Fruit fly (Drosophila melanogaster): ENCODE measurements around the gene CG12310.

Gene CG12310

DNA sequence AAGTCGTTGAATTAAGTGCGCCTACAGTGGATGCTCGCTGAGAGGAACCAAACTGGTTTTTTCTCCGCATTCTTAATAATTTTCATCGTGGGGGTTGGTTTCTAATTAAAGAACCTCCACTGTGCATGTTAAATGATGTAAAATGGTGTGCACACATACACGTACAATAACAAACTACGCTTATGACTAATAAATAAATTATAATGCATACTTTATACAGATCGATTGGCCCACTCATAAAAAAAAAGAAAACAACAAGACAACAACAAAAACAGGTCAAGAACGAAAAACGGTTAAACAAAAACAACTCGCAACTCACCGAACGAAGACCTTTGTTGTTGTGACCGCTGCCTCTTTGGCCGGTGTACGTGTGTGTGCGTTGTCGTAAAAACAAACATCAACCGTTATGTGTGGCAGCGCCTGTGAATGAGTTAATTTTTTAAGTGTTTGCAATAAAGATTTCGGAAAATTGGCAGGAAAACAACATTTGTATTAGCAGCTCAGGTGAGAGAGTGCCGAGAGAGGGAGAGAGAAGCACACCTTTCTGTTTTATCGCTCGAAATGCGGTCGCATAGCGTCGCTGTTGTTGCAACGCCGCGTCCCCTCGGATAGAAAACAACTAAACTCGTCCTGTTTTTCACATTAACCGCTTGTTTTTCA lies 43.5 kb upstream of the CG12310 start:
- peak; percentile 70 for TF ChIP-seq EcR (GFP tag; optimal IDR thresholded peaks at IDR 0.05)
- no peak for TF ChIP-seq CG8301 (tag; optimal IDR thresholded peaks at IDR 0.05)
- no peak for TF ChIP-seq CG10348 (GFP tag; IDR thresholded peaks at IDR 0.05)
- 0 out of 2 replicates have a peak, but pooled peaks have one; percentile 37 for TF ChIP-seq CG32121 (GFP tag; IDR thresholded peaks at IDR 0.05)
- no peak for TF ChIP-seq CG12605 (GFP tag; IDR thresholded peaks at IDR 0.05)
- no peak for TF ChIP-seq CG15710 (tag; optimal IDR thresholded peaks at IDR 0.05)
- no peak for TF ChIP-seq fd96Ca (GFP tag; IDR thresholded peaks at IDR 0.05)
- no peak for TF ChIP-seq Pif1B (GFP tag; optimal IDR thresholded peaks at IDR 0.05)
- TF ChIP-seq CG4496 (GFP tag; IDR thresholded peaks at IDR 0.05), result 0 out of 3 replicates have a peak, but pooled peaks have one; percentile 49
- TF ChIP-seq Ets98B (GFP tag; IDR thresholded peaks at IDR 0.05), result no peak; the same call in 1 of the 2 replicates
- peak; percentile 19 for TF ChIP-seq Pif1A (GFP tag; optimal IDR thresholded peaks at IDR 0.05)
- no peak for TF ChIP-seq D1 (tag; optimal IDR thresholded peaks at IDR 0.05)
- no peak for TF ChIP-seq CG14655 (GFP tag; optimal IDR thresholded peaks at IDR 0.05)
- TF ChIP-seq Snoo (tag; optimal IDR thresholded peaks at IDR 0.05), result no peak
- TF ChIP-seq CG8159 (tag; optimal IDR thresholded peaks at IDR 0.05), result peak; percentile 5

- no peak for TF ChIP-seq CG10348 (GFP tag; IDR thresholded peaks at IDR 0.05)
- TF ChIP-seq CG15710 (tag; optimal IDR thresholded peaks at IDR 0.05), result no peak
These were observed 39.5 kb upstream of the CG12310 start for dm6 chr3L:15089887-15090679.

DNA sequence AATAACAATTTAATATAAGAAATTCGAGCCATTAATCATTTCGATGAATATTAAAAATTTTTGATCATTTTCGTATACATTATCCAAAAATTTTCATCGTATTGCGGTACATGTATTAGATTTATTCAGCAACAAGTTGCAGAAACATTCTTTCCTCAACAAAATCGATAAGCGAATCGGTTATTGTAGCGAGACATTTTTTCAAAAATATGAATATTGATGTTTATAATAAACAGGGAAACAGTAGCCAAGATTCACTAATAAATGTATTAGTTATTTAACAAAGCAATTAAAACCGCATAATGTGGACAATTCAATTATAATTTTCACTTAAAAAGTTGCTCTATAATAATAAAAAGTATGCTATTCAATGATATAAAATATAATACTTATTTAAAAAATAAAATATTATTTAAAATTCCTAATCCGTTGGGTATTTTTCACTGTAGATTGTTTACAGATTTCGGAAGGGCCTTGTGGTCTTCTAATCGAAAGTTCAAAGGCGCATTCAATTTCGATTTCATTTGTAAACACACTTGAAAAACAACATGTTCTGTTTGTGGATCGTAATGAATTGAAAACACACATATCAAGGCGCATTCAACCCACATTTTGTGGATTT lies 38.6 kb upstream of the CG12310 start:
- TF ChIP-seq CG14655 (GFP tag; optimal IDR thresholded peaks at IDR 0.05), result no peak
- no peak for TF ChIP-seq CG32121 (GFP tag; IDR thresholded peaks at IDR 0.05)
- no peak for TF ChIP-seq CG12605 (GFP tag; IDR thresholded peaks at IDR 0.05)
- no peak for TF ChIP-seq CG34367 (tag; optimal IDR thresholded peaks at IDR 0.05)
- no peak for TF ChIP-seq CG8159 (tag; optimal IDR thresholded peaks at IDR 0.05)
- no peak for TF ChIP-seq rn (GFP tag; IDR thresholded peaks at IDR 0.05)
- no peak for TF ChIP-seq CG10348 (GFP tag; IDR thresholded peaks at IDR 0.05)

DNA sequence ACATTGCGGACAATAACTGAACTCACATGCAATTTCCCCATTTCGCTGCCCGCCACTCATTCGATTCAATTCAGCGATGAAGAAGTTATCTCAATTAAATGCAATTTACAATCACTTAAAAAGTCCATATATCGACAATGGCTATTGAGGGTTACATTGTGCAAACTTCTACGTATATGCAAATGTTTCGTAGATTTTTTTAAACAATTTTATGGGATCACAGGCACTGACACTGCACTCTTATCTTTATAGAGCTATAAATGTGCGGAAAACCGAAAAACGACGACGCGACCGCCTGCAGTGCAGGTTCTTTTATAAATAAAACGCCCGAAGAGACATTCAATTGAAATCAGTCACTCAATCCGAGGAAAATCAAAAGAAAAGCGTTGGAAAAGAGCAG lies 37.7 kb upstream of the CG12310 start:
- TF ChIP-seq Pif1A (GFP tag; optimal IDR thresholded peaks at IDR 0.05) (no peak), Ets98B (GFP tag; IDR thresholded peaks at IDR 0.05) (no peak)

DNA sequence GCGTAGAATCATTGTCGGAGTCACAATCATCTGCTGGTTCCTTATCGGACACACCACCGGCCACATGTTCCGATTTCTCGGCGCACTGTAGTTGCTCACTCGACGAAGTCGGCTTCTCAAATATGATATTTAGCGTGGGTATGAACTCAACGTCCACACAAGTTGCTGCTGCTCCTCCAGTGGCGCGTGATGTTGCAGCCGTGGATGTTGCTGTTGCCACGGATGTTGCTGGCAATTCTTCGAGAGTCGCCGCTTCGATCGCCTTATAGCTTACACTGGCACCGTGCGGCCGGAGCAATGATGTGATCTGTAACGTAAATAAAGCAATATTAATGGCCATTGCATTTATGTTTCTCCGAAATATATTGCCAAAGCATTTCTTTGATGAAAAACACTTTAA lies 33.7 kb upstream of the CG12310 start:
- TF ChIP-seq CG32121 (GFP tag; IDR thresholded peaks at IDR 0.05) (no peak), fd96Ca (GFP tag; IDR thresholded peaks at IDR 0.05) (no peak), CG17806 (tag; optimal IDR thresholded peaks at IDR 0.05) (no peak), gl (tag; optimal IDR thresholded peaks at IDR 0.05) (no peak), CG8159 (tag; optimal IDR thresholded peaks at IDR 0.05) (no peak), Ets98B (GFP tag; IDR thresholded peaks at IDR 0.05) (no peak), CG8301 (tag; optimal IDR thresholded peaks at IDR 0.05) (no peak), rn (GFP tag; IDR thresholded peaks at IDR 0.05) (no peak), CG10348 (GFP tag; IDR thresholded peaks at IDR 0.05) (no peak)

dm6 chr3L:15079278-15079677 lies 28.7 kb upstream of the CG12310 start:
- TF ChIP-seq Pif1A (GFP tag; optimal IDR thresholded peaks at IDR 0.05) (no peak), CG4496 (GFP tag; IDR thresholded peaks at IDR 0.05) (no peak), D1 (tag; optimal IDR thresholded peaks at IDR 0.05) (no peak), Ets98B (GFP tag; IDR thresholded peaks at IDR 0.05) (peak; percentile 27; the same call in 1 of the 2 replicates), CG12605 (GFP tag; IDR thresholded peaks at IDR 0.05) (peak; percentile 35), CG13204 (GFP tag; optimal IDR thresholded peaks at IDR 0.05) (no peak), CG15710 (tag; optimal IDR thresholded peaks at IDR 0.05) (no peak), CG32121 (GFP tag; IDR thresholded peaks at IDR 0.05) (peak; percentile 9; the same call in 1 of the 2 replicates), CG8301 (tag; optimal IDR thresholded peaks at IDR 0.05) (no peak), CG10348 (GFP tag; IDR thresholded peaks at IDR 0.05) (no peak), rn (GFP tag; IDR thresholded peaks at IDR 0.05) (no peak)

DNA sequence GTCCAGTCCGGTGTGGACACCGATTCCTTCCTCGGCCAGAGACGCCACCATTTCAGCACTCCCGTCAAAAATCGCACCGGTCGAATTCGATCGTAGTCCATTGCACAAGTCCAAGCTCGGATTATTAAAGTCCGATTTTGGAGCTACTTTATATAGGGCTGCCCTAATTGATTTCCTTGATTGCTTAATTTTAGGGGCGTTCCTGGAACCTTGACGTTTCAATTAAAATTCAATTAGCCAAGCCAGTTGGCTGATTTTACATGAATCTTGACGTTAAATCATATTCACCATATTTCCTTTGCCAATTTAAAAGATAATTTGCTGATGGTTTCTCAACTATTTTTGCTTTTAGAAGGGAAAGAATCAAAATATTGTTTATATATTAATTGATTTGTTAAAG lies 27.7 kb upstream of the CG12310 start, which contains the start of gene Or71a:
TSS of gene Or71a (minus strand) at position 101 of the 400 bp plus-strand sequence.
- TF ChIP-seq CG8159 (tag; optimal IDR thresholded peaks at IDR 0.05) (no peak), Snoo (tag; optimal IDR thresholded peaks at IDR 0.05) (no peak), D1 (tag; optimal IDR thresholded peaks at IDR 0.05) (no peak), CG15710 (tag; optimal IDR thresholded peaks at IDR 0.05) (no peak), CG8301 (tag; optimal IDR thresholded peaks at IDR 0.05) (no peak), CG9948 (tag; optimal IDR thresholded peaks at IDR 0.05) (no peak), Pif1A (GFP tag; optimal IDR thresholded peaks at IDR 0.05) (no peak), Ets98B (GFP tag; IDR thresholded peaks at IDR 0.05) (no peak), CG32121 (GFP tag; IDR thresholded peaks at IDR 0.05) (no peak), EcR (GFP tag; optimal IDR thresholded peaks at IDR 0.05) (no peak), CG4496 (GFP tag; IDR thresholded peaks at IDR 0.05) (no peak), gl (tag; optimal IDR thresholded peaks at IDR 0.05) (no peak), Pif1B (GFP tag; optimal IDR thresholded peaks at IDR 0.05) (no peak)
